Fruit fly (Drosophila melanogaster) whole organism, embryonic: Measurements from ENCODE around the gene twr.

Source experiments
- CG10267 ChIP-seq: fragments of 200-800 bp; sonication (Bioruptor generic); optimal IDR thresholded peaks from 2 replicates; lab custom pipeline; 2018; ENCODE audit warnings: missing biosample characterization, mild to moderate bottlenecking, missing genetic modification characterization, moderate library complexity
- CG2199 ChIP-seq: fragments of 200-800 bp; sonication (Bioruptor generic); IDR thresholded peaks from 3 replicates; pipeline ENCODE4 v1.3.6; 2022; ENCODE audit warnings: missing biosample characterization, missing genetic modification characterization
- CG32532 ChIP-seq: fragments of 200-800 bp; sonication (Bioruptor generic); IDR thresholded peaks from 2 replicates; pipeline ENCODE4 v1.3.6; 2022; ENCODE audit warnings: missing biosample characterization, missing genetic modification characterization
- CG8281 ChIP-seq: fragments of 200-800 bp; sonication (Bioruptor generic); optimal IDR thresholded peaks from 2 replicates; lab custom pipeline; 2018; ENCODE audit warnings: missing biosample characterization, mild to moderate bottlenecking, missing genetic modification characterization, moderate library complexity
- Gug ChIP-seq: fragments of 200-800 bp; sonication (Bioruptor generic); IDR thresholded peaks from 4 replicates; pipeline ENCODE4 v1.3.6; 2022; ENCODE audit warnings: missing biosample characterization, missing genetic modification characterization
- Hr3 ChIP-seq: fragments of 200-800 bp; sonication (Bioruptor generic); optimal IDR thresholded peaks from 3 replicates; lab custom pipeline; 2016; ENCODE audit warnings: missing biosample characterization, missing genetic modification characterization
- Hr51 ChIP-seq, 2 experiments: fragments of 200-800 bp; sonication (Bioruptor generic); optimal IDR thresholded peaks; 2 replicates in 1 of 2; 3 replicates in 1 of 2; lab custom pipeline; 2016 to 2018; ENCODE audit warnings: missing biosample characterization in 2 of 2, missing genetic modification characterization in 2 of 2, mild to moderate bottlenecking in 1 of 2, moderate library complexity in 1 of 2
- Hr78 ChIP-seq, 2 experiments: fragments of 200-800 bp in 1 of 2; fragments of >200 bp in 1 of 2; sonication (Bioruptor generic) in 1 of 2; optimal IDR thresholded peaks; 2 replicates each; lab custom pipeline; 2017 to 2019; ENCODE audit warnings: missing biosample characterization in 2 of 2, missing genetic modification characterization in 2 of 2, mild to moderate bottlenecking in 1 of 2, moderate library complexity in 1 of 2
- Lhr ChIP-seq: fragments of 200-800 bp; sonication (Bioruptor generic); optimal IDR thresholded peaks from 3 replicates; lab custom pipeline; 2017; ENCODE audit warnings: mild to moderate bottlenecking, missing biosample characterization, missing genetic modification reagents, missing genetic modification characterization
- Mrtf ChIP-seq: fragments of 200-800 bp; sonication (Bioruptor generic); IDR thresholded peaks from 3 replicates; pipeline ENCODE4 v1.3.6; 2022; ENCODE audit warnings: missing biosample characterization, missing genetic modification characterization
- dm ChIP-seq: fragments of 200-800 bp; sonication (Bioruptor generic); optimal IDR thresholded peaks from 3 replicates; lab custom pipeline; 2016; ENCODE audit warnings: missing biosample characterization, missing genetic modification characterization
- pan ChIP-seq, 4 experiments: fragments of >200 bp in 3 of 4; fragments of 200-800 bp in 1 of 4; sonication (Bioruptor generic) in 1 of 4; optimal IDR thresholded peaks in 3 of 4; IDR thresholded peaks in 1 of 4; 2 replicates each; pipeline versions ENCODE4 v1.3.6 to Lab custom; 2017 to 2022; ENCODE audit warnings: missing biosample characterization in 2 of 4, missing genetic modification characterization in 2 of 4, mixed read lengths in 1 of 4

DNA sequence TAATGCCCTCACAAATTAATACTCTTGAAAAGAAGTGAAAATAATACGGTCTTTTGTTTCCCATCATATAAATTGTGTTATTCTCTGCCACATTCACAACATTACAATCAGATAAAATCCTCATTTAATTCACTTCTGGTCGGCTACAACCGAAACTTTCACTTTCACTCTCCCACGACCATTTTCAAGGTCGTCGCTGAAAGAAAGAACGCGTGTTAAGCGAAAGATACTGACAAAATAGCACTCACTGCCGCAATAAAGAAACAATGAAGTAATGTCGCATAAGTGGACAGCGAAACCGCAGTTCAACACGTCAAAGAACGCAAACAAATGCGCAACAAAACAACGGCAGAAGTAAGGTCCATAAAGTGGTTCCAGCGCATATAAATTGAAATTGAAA is 30.5 kb downstream of the twr start:
- TF ChIP-seq CG2199 (GFP tag; lab: Robert Waterston, UW) (no peak), pan (optimal IDR thresholded peaks at IDR 0.05; lab: Kevin White, UChicago) (no peak), pan (GFP tag; optimal IDR thresholded peaks at IDR 0.05 in 1 of 2, IDR thresholded peaks at IDR 0.05 in 1 of 2) (no peak), CG8281 (no peak), Mrtf (no peak), Lhr (no peak), Hr3 (GFP tag; lab: Kevin White, UChicago) (no peak), CG32532 (GFP tag; lab: Robert Waterston, UW) (no peak), Hr51 (GFP tag; optimal IDR thresholded peaks at IDR 0.05; lab: Kevin White, UChicago) (no peak), CG10267 (tag; lab: Kevin White, UChicago) (no peak), Hr78 (GFP tag; optimal IDR thresholded peaks at IDR 0.05; lab: Kevin White, UChicago) (no peak), Gug (GFP tag; lab: Robert Waterston, UW) (no peak), dm (GFP tag; lab: Kevin White, UChicago) (no peak)
